Worm (Caenorhabditis elegans): ENCODE results near the gene W03A5.6.

ce11 chrIII:5417921-5418320, 22.5 kb downstream of the W03A5.6 start:
- TF ChIP-seq flt-1 (GFP tag; IDR thresholded peaks at IDR 0.05) (no peak), ref-1 (GFP tag; conservative IDR thresholded peaks at IDR 0.05) (no peak), ztf-23 (GFP tag; IDR thresholded peaks at IDR 0.05) (no peak), klf-2 (GFP tag; conservative IDR thresholded peaks at IDR 0.05) (no peak), T22C8.4 (GFP tag; IDR thresholded peaks at IDR 0.05) (no peak), med-1 (GFP tag; optimal IDR thresholded peaks at IDR 0.05; ENCODE audit: insufficient read depth) (no peak)
